Fruit fly (Drosophila melanogaster): Measurements from ENCODE around the gene Msp300.

Msp300 gene

dm6 chr2L:5052367-5052914 is 48.2 kb upstream of the Msp300 start, which contains the start of gene senju (continued):
- peak; percentile 50; the same call in 1 of the 2 replicates for TF ChIP-seq CG10959 (GFP tag; IDR thresholded peaks at IDR 0.05)
- TF ChIP-seq vnd (GFP tag; IDR thresholded peaks at IDR 0.05; ENCODE audit: partially characterized antibody), result peak; percentile 23; the same call in 1 of the 3 replicates
- TF ChIP-seq cas (GFP tag; IDR thresholded peaks at IDR 0.05), result peak; percentile 54; the same call in 1 of the 2 replicates
- TF ChIP-seq CG12236 (GFP tag; optimal IDR thresholded peaks at IDR 0.05), result peak; percentile 62
- TF ChIP-seq CG33213 (GFP tag; optimal IDR thresholded peaks at IDR 0.05), result peak; percentile 81
- TF ChIP-seq CG17912 (GFP tag; optimal IDR thresholded peaks at IDR 0.05), result peak; percentile 79
- TF ChIP-seq chn (GFP tag; optimal IDR thresholded peaks at IDR 0.05), result peak; percentile 87
- TF ChIP-seq Ravus (GFP tag; IDR thresholded peaks at IDR 0.05), result no peak; the same call in 1 of the 2 replicates
- peak; percentile 62 for TF ChIP-seq Hr39 (optimal IDR thresholded peaks at IDR 0.05)
- TF ChIP-seq CG8388 (GFP tag; optimal IDR thresholded peaks at IDR 0.05), result peak; percentile 81
- TF ChIP-seq CG15514 (GFP tag; optimal IDR thresholded peaks at IDR 0.05), result peak; percentile 88
- TF ChIP-seq Lhr (GFP tag; optimal IDR thresholded peaks at IDR 0.05), result peak; percentile 63
- no peak for TF ChIP-seq lov (optimal IDR thresholded peaks at IDR 0.05)
- peak; percentile 55; the same call in 2 of the 3 replicates for TF ChIP-seq lov (GFP tag; IDR thresholded peaks at IDR 0.05)
- peak; percentile 81 for TF ChIP-seq HLH54F (GFP tag; optimal IDR thresholded peaks at IDR 0.05)
- peak; percentile 76 for TF ChIP-seq CG12744 (GFP tag; optimal IDR thresholded peaks at IDR 0.05)
- peak; percentile 75 for TF ChIP-seq ftz-f1 (GFP tag; optimal IDR thresholded peaks at IDR 0.05)
- peak; percentile 51 for TF ChIP-seq CG9817 (tag; optimal IDR thresholded peaks at IDR 0.05)
- TF ChIP-seq unc-4 (GFP tag; IDR thresholded peaks at IDR 0.05; ENCODE audit: partially characterized antibody), result peak; percentile 32; the same call in 1 of the 2 replicates
- peak; percentile 78 for TF ChIP-seq CG18262 (tag; optimal IDR thresholded peaks at IDR 0.05)
- TF ChIP-seq CG9215 (GFP tag; IDR thresholded peaks at IDR 0.05), result peak; percentile 62
- TF ChIP-seq MBD-R2 (GFP tag; IDR thresholded peaks at IDR 0.05), result peak; percentile 98
- peak; percentile 73 for TF ChIP-seq CG6689 (GFP tag; IDR thresholded peaks at IDR 0.05)
- peak; percentile 80 for TF ChIP-seq Mrtf (GFP tag; IDR thresholded peaks at IDR 0.05)
- peak; percentile 91 for TF ChIP-seq Side (GFP tag; optimal IDR thresholded peaks at IDR 0.05)
- TF ChIP-seq zen2 (GFP tag; IDR thresholded peaks at IDR 0.05; ENCODE audit: partially characterized antibody), result no peak
- peak; percentile 65 for TF ChIP-seq maf-S (GFP tag; optimal IDR thresholded peaks at IDR 0.05)
- peak; percentile 70 for TF ChIP-seq Mes4 (GFP tag; optimal IDR thresholded peaks at IDR 0.05)
- peak; percentile 84 for TF ChIP-seq BtbVII (GFP tag; optimal IDR thresholded peaks at IDR 0.05)
- TF ChIP-seq nom (GFP tag; optimal IDR thresholded peaks at IDR 0.05), result peak; percentile 74
- TF ChIP-seq CG43689 (GFP tag; IDR thresholded peaks at IDR 0.05), result peak; percentile 76
- peak; percentile 73 for TF ChIP-seq B-H1 (GFP tag; IDR thresholded peaks at IDR 0.05)
- peak; percentile 82 for TF ChIP-seq CG10462 (GFP tag; optimal IDR thresholded peaks at IDR 0.05)
- peak; percentile 78 for TF ChIP-seq Bdp1 (GFP tag; optimal IDR thresholded peaks at IDR 0.05)
- TF ChIP-seq p53 (GFP tag; optimal IDR thresholded peaks at IDR 0.05), result peak; percentile 69
- peak; percentile 65 for TF ChIP-seq nmo (GFP tag; optimal IDR thresholded peaks at IDR 0.05)
- peak; percentile 53 for TF ChIP-seq sima (GFP tag; optimal IDR thresholded peaks at IDR 0.05)
- peak; percentile 60 for TF ChIP-seq CG4282 (GFP tag; optimal IDR thresholded peaks at IDR 0.05)
- TF ChIP-seq HLH4C (GFP tag; IDR thresholded peaks at IDR 0.05; ENCODE audit: partially characterized antibody), result 0 out of 3 replicates have a peak, but pooled peaks have one; percentile 27
- peak; percentile 47 for TF ChIP-seq salm (tag; optimal IDR thresholded peaks at IDR 0.05)
- peak; percentile 51 for TF ChIP-seq slp2 (GFP tag; optimal IDR thresholded peaks at IDR 0.05)
- TF ChIP-seq shn (GFP tag; optimal IDR thresholded peaks at IDR 0.05), result peak; percentile 86
- peak; percentile 61 for TF ChIP-seq ab (GFP tag; optimal IDR thresholded peaks at IDR 0.05)
- no peak for TF ChIP-seq Sry-β (GFP tag; optimal IDR thresholded peaks at IDR 0.05)
- peak; percentile 61; the same call in 2 of the 3 replicates for TF ChIP-seq CG11093 (GFP tag; IDR thresholded peaks at IDR 0.05)
- peak; percentile 53 for TF ChIP-seq Hmx (GFP tag; optimal IDR thresholded peaks at IDR 0.05)
- TF ChIP-seq CG12769 (tag; optimal IDR thresholded peaks at IDR 0.05), result peak; percentile 82
- TF ChIP-seq cato (GFP tag; optimal IDR thresholded peaks at IDR 0.05; ENCODE audit: borderline replicate concordance), result peak; percentile 58
- peak; percentile 73 for TF ChIP-seq row (GFP tag; IDR thresholded peaks at IDR 0.05)
- TF ChIP-seq CG15696 (tag; optimal IDR thresholded peaks at IDR 0.05), result peak; percentile 38

Data from whole organism, embryonic.